Worm (Caenorhabditis elegans): Measurements from ENCODE around the gene Y43F8B.22.

Y43F8B.22 gene

ce11 chrV:19527565-19527964, 44.9 kb downstream of the Y43F8B.22 start (continued):
- no peak for TF ChIP-seq snpc-4 (tag; optimal IDR thresholded peaks at IDR 0.05)
- no peak for TF ChIP-seq mab-5 (tag; optimal IDR thresholded peaks at IDR 0.05)
- no peak for TF ChIP-seq nhr-237 (tag; optimal IDR thresholded peaks at IDR 0.05)
- no peak for TF ChIP-seq mbf-1 (tag; optimal IDR thresholded peaks at IDR 0.05)
- TF ChIP-seq nhr-77 (tag; optimal IDR thresholded peaks at IDR 0.05) = no peak
- no peak for TF ChIP-seq nhr-6 (tag; optimal IDR thresholded peaks at IDR 0.05)
- TF ChIP-seq elt-3 (tag; optimal IDR thresholded peaks at IDR 0.05) = no peak
- no peak for TF ChIP-seq skn-1 (tag; optimal IDR thresholded peaks at IDR 0.05)
- TF ChIP-seq nhr-23 (tag; optimal IDR thresholded peaks at IDR 0.05) = no peak
- no peak for TF ChIP-seq unc-55 (GFP tag; optimal IDR thresholded peaks at IDR 0.05)
- no peak for TF ChIP-seq peb-1 (tag; optimal IDR thresholded peaks at IDR 0.05)
- TF ChIP-seq nhr-129 (tag; optimal IDR thresholded peaks at IDR 0.05) = peak; percentile 41
- TF ChIP-seq nhr-12 (tag; optimal IDR thresholded peaks at IDR 0.05) = no peak
- no peak for TF ChIP-seq sem-4 (tag; optimal IDR thresholded peaks at IDR 0.05)
- TF ChIP-seq ztf-4 (tag; optimal IDR thresholded peaks at IDR 0.05) = no peak
- TF ChIP-seq fos-1 (tag; optimal IDR thresholded peaks at IDR 0.05) = peak; percentile 95
- TF ChIP-seq lin-13 (GFP tag; optimal IDR thresholded peaks at IDR 0.05) = no peak
- TF ChIP-seq ceh-82 (tag; optimal IDR thresholded peaks at IDR 0.05) = no peak
- TF ChIP-seq blmp-1 (tag; optimal IDR thresholded peaks at IDR 0.05; ENCODE audit: insufficient read depth) = peak; percentile 16
- no peak for TF ChIP-seq ZK546.5 (tag; optimal IDR thresholded peaks at IDR 0.05)

- TF ChIP-seq sma-9 (GFP tag; optimal IDR thresholded peaks at IDR 0.05) (peak; percentile 100), sma-9 (tag; optimal IDR thresholded peaks at IDR 0.05) (no peak), nhr-21 (tag; optimal IDR thresholded peaks at IDR 0.05) (peak; percentile 98), lin-39 (tag; optimal IDR thresholded peaks at IDR 0.05) (no peak), elt-3 (tag; optimal IDR thresholded peaks at IDR 0.05) (no peak), mdl-1 (tag; optimal IDR thresholded peaks at IDR 0.05) (peak; percentile 98 to 99), zag-1 (tag; optimal IDR thresholded peaks at IDR 0.05) (peak; percentile 62), lin-11 (tag; optimal IDR thresholded peaks at IDR 0.05) (peak; percentile 79), ZK546.5 (tag; optimal IDR thresholded peaks at IDR 0.05) (no peak), mab-5 (tag; optimal IDR thresholded peaks at IDR 0.05) (peak; percentile 81), egl-27 (tag; optimal IDR thresholded peaks at IDR 0.05) (peak; percentile 98), ztf-11 (tag; optimal IDR thresholded peaks at IDR 0.05) (no peak), aly-2 (tag; optimal IDR thresholded peaks at IDR 0.05) (no peak), alr-1 (tag; optimal IDR thresholded peaks at IDR 0.05) (no peak), unc-62 (GFP tag; optimal IDR thresholded peaks at IDR 0.05) (peak; percentile 63), lin-13 (GFP tag; optimal IDR thresholded peaks at IDR 0.05) (peak; percentile 80), nhr-77 (tag; optimal IDR thresholded peaks at IDR 0.05) (no peak), nhr-10 (tag; optimal IDR thresholded peaks at IDR 0.05) (peak; percentile 1), blmp-1 (tag; optimal IDR thresholded peaks at IDR 0.05; ENCODE audit: insufficient read depth) (peak; percentile 81), ztf-1 (GFP tag; conservative IDR thresholded peaks at IDR 0.05) (no peak), nhr-11 (tag; optimal IDR thresholded peaks at IDR 0.05) (no peak), ama-1 (optimal IDR thresholded peaks at IDR 0.05) (peak; percentile 32), nhr-129 (tag; optimal IDR thresholded peaks at IDR 0.05) (peak; percentile 97), elt-1 (tag; optimal IDR thresholded peaks at IDR 0.05) (no peak), nhr-12 (tag; optimal IDR thresholded peaks at IDR 0.05) (no peak), gmeb-1 (tag; optimal IDR thresholded peaks at IDR 0.05) (peak; percentile 80), C34F6.9 (tag; optimal IDR thresholded peaks at IDR 0.05) (peak; percentile 96), ceh-82 (tag; optimal IDR thresholded peaks at IDR 0.05) (peak; percentile 10), nhr-6 (tag; optimal IDR thresholded peaks at IDR 0.05) (peak; percentile 79), unc-55 (GFP tag; optimal IDR thresholded peaks at IDR 0.05) (peak; percentile 96), Y55F3AM.14 (GFP tag; optimal IDR thresholded peaks at IDR 0.05) (peak; percentile 89), sem-4 (tag; optimal IDR thresholded peaks at IDR 0.05) (peak; percentile 97), unc-39 (tag; optimal IDR thresholded peaks at IDR 0.05) (no peak), peb-1 (tag; optimal IDR thresholded peaks at IDR 0.05) (no peak), dmd-4 (tag; optimal IDR thresholded peaks at IDR 0.05) (no peak), nhr-25 (tag; optimal IDR thresholded peaks at IDR 0.05) (peak; percentile 98), snpc-4 (tag; optimal IDR thresholded peaks at IDR 0.05) (peak; percentile 63), skn-1 (tag; optimal IDR thresholded peaks at IDR 0.05) (no peak), fos-1 (tag; optimal IDR thresholded peaks at IDR 0.05) (peak; percentile 94), crh-2 (tag; optimal IDR thresholded peaks at IDR 0.05) (peak; percentile 95), sma-3 (GFP tag; optimal IDR thresholded peaks at IDR 0.05) (peak; percentile 100), lsy-2 (tag; optimal IDR thresholded peaks at IDR 0.05) (peak; percentile 55 to 89), F13H6.1 (tag; optimal IDR thresholded peaks at IDR 0.05) (peak; percentile 95), mbf-1 (tag; optimal IDR thresholded peaks at IDR 0.05) (no peak), ztf-4 (tag; optimal IDR thresholded peaks at IDR 0.05) (peak; percentile 77), R02D3.7 (tag; optimal IDR thresholded peaks at IDR 0.05) (no peak), ceh-16 (tag; optimal IDR thresholded peaks at IDR 0.05) (peak; percentile 62), nhr-23 (tag; optimal IDR thresholded peaks at IDR 0.05) (no peak)
These were observed 46.5 kb downstream of the Y43F8B.22 start for ce11 chrV:19529168-19529567.
